Worm (Caenorhabditis elegans): ENCODE data around the gene F35F10.5.

DNA sequence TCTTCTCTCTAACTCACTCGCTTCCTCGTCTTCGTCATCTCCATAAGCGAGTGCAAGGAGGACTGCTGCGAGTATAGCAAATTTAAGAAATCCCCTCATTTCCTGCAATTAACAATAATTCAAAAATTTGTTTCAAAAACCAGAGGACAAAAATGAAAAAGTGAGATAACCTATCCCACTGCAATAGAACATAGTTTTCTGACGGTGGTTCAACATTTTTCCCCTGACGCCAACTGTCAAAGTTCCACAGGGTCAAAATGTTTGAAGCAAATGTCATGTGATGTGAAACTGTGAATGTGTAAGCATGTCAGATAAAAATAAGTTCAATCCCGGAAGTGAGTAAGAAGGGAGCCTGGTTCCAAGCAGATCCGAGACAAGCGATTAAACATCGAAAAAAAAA, 15.3 kb upstream of the F35F10.5 start, which contains the start of gene T28A11.19:
- TF ChIP-seq nfya-2 (GFP tag; IDR thresholded peaks at IDR 0.05) (no peak), Y53F4B.3 (GFP tag; IDR thresholded peaks at IDR 0.05) (no peak), ama-1 (optimal IDR thresholded peaks at IDR 0.05) (no peak), ama-1 (GFP tag; optimal IDR thresholded peaks at IDR 0.05) (no peak), lir-1 (GFP tag; conservative IDR thresholded peaks at IDR 0.05) (no peak), lin-54 (GFP tag; optimal IDR thresholded peaks at IDR 0.05) (no peak), tlf-1 (GFP tag; optimal IDR thresholded peaks at IDR 0.05) (no peak), B0336.3 (GFP tag; IDR thresholded peaks at IDR 0.05) (no peak), hlh-26 (GFP tag; conservative IDR thresholded peaks at IDR 0.05) (no peak), him-1 (tag; optimal IDR thresholded peaks at IDR 0.05) (no peak)

All from whole organism, young adult.